Worm (Caenorhabditis elegans) whole organism, L1 larva: ENCODE results near the gene msp-63.

Experiments
- ceh-8 ChIP-seq: fragments of 200-800 bp; sonication (Bioruptor generic); optimal IDR thresholded peaks from 2 replicates; lab custom pipeline; 2018; ENCODE audit warnings: mild to moderate bottlenecking, missing genetic modification characterization, moderate library complexity, missing compliant biosample characterization
- egl-27 ChIP-seq, 2 experiments: fragments of 150-350 bp in 1 of 2; sonication (generic microtip); optimal IDR thresholded peaks; 3 replicates each; lab custom pipeline; 2017 to 2018; ENCODE audit warnings: missing biosample characterization in 2 of 2, missing genetic modification characterization in 2 of 2, missing genetic modification reagents in 2 of 2
- fkh-10 ChIP-seq: sonication (generic microtip); optimal IDR thresholded peaks from 2 replicates; lab custom pipeline; 2017; ENCODE audit warnings: missing biosample characterization, missing genetic modification reagents, missing genetic modification characterization
- irx-1 ChIP-seq: sonication (generic microtip); optimal IDR thresholded peaks from 2 replicates; lab custom pipeline; 2016; ENCODE audit warnings: missing genetic modification characterization, missing compliant biosample characterization
- jun-1 ChIP-seq: fragments of 150-350 bp; optimal IDR thresholded peaks from 2 replicates; lab custom pipeline; 2014; ENCODE audit warnings: missing biosample characterization, missing genetic modification reagents, missing genetic modification characterization
- nhr-28 ChIP-seq: fragments of 150-350 bp; optimal IDR thresholded peaks from 2 replicates; lab custom pipeline; 2014; ENCODE audit warnings: missing biosample characterization, missing genetic modification characterization
- nhr-90 ChIP-seq: sonication (generic microtip); optimal IDR thresholded peaks from 2 replicates; lab custom pipeline; 2016; ENCODE audit warnings: mild to moderate bottlenecking, missing genetic modification characterization, missing compliant biosample characterization; ENCODE audit not compliant: poor library complexity
- tbx-2 ChIP-seq: sonication (generic microtip); optimal IDR thresholded peaks from 2 replicates; lab custom pipeline; 2016; ENCODE audit warnings: missing genetic modification characterization, missing compliant biosample characterization

DNA sequence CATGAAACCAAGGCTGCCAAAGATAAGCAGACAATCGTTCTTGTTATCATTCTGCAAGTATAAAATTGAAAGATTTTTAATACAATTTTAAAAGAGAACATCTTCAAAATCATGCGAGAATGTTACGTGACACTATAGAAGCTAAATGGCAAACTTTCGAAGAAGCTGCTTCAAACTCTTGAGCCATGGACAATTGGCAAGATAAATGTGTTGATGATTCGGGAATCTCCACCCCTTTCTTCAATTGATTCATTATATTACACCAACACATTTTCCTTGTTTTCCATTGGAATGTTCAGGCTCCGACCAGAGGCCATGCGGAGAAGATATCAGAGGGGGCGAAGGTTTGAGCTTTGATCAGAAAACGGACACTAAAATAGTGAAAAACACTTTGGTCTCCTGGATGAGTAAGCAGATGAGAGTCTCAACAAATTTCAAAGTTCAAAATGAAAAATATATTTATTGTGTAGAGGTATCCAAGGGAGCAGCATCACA, 43.9 kb upstream of the msp-63 start, which contains the start of gene lec-5:
- TF ChIP-seq irx-1 (tag; lab: Kevin White, UChicago) (no peak), fkh-10 (GFP tag; lab: Kevin White, UChicago) (no peak), jun-1 (tag; lab: Kevin White, UChicago) (no peak), egl-27 (tag; optimal IDR thresholded peaks at IDR 0.05; lab: Kevin White, UChicago) (no peak), nhr-90 (tag; lab: Kevin White, UChicago) (no peak), tbx-2 (tag; lab: Kevin White, UChicago) (no peak), ceh-8 (GFP tag; lab: Kevin White, UChicago) (no peak), nhr-28 (tag; lab: Kevin White, UChicago) (no peak)
